Fruit fly (Drosophila melanogaster): ENCODE data around the gene AP-1mu.

The AP-1mu gene

dm6 chr3R:9593408-9594250 lies 34.3 kb upstream of the AP-1mu start:
- peak; percentile 45 for TF ChIP-seq acj6 (GFP tag; optimal IDR thresholded peaks at IDR 0.05)
- TF ChIP-seq Eip75B (GFP tag; optimal IDR thresholded peaks at IDR 0.05), result peak; percentile 68
- no peak for TF ChIP-seq svp (GFP tag)
- peak; percentile 70 for TF ChIP-seq Gug (GFP tag; IDR thresholded peaks at IDR 0.05)
- peak; percentile 9 for TF ChIP-seq esn (GFP tag; optimal IDR thresholded peaks at IDR 0.05)
- no peak for TF ChIP-seq Ets21C (GFP tag; optimal IDR thresholded peaks at IDR 0.05)
- TF ChIP-seq CG10631 (GFP tag; optimal IDR thresholded peaks at IDR 0.05), result peak; percentile 80
- peak; percentile 65 for TF ChIP-seq fd59A (GFP tag; optimal IDR thresholded peaks at IDR 0.05)
- no peak for TF ChIP-seq Sox15 (GFP tag; optimal IDR thresholded peaks at IDR 0.05)
- TF ChIP-seq fd85E (GFP tag; optimal IDR thresholded peaks at IDR 0.05), result no peak
- TF ChIP-seq dsx (GFP tag; optimal IDR thresholded peaks at IDR 0.05; ENCODE audit: poor library complexity, severe bottlenecking), result peak; percentile 82
- TF ChIP-seq Ets96B (tag; optimal IDR thresholded peaks at IDR 0.05), result peak; percentile 88
- peak; percentile 37 for TF ChIP-seq CG34406 (GFP tag; optimal IDR thresholded peaks at IDR 0.05)
- TF ChIP-seq Hr38 (GFP tag; optimal IDR thresholded peaks at IDR 0.05), result no peak
- TF ChIP-seq CG7368 (GFP tag; optimal IDR thresholded peaks at IDR 0.05), result peak; percentile 57
- peak; percentile 38; the same call in 1 of the 2 replicates for TF ChIP-seq CG11294 (GFP tag; IDR thresholded peaks at IDR 0.05)
- peak; percentile 48 for TF ChIP-seq CG16779 (tag; optimal IDR thresholded peaks at IDR 0.05)
- TF ChIP-seq Lpt (GFP tag; optimal IDR thresholded peaks at IDR 0.05), result peak; percentile 60
- TF ChIP-seq CG31627 (GFP tag; optimal IDR thresholded peaks at IDR 0.05), result no peak
- TF ChIP-seq CG6163 (GFP tag; IDR thresholded peaks at IDR 0.05), result peak; percentile 92
- peak; percentile 60 for TF ChIP-seq Sox14 (GFP tag; optimal IDR thresholded peaks at IDR 0.05)
- no peak for TF ChIP-seq dac (GFP tag; optimal IDR thresholded peaks at IDR 0.05)
- no peak for TF ChIP-seq Smox (GFP tag; optimal IDR thresholded peaks at IDR 0.05)
- peak; percentile 79 for TF ChIP-seq CG10669 (GFP tag; optimal IDR thresholded peaks at IDR 0.05)
- peak; percentile 39 for TF ChIP-seq fkh (GFP tag; optimal IDR thresholded peaks at IDR 0.05)
- peak; percentile 45 for TF ChIP-seq CG6276 (GFP tag; optimal IDR thresholded peaks at IDR 0.05)
- TF ChIP-seq CG1621 (tag; optimal IDR thresholded peaks at IDR 0.05), result peak; percentile 40
- no peak for TF ChIP-seq Blimp-1 (GFP tag; optimal IDR thresholded peaks at IDR 0.05)
- TF ChIP-seq Eip93F (GFP tag; optimal IDR thresholded peaks at IDR 0.05), result no peak
- peak; percentile 48 to 69 for TF ChIP-seq ss (GFP tag; optimal IDR thresholded peaks at IDR 0.05)
- no peak for TF ChIP-seq Sox102F (GFP tag; optimal IDR thresholded peaks at IDR 0.05)
- peak; percentile 51 for TF ChIP-seq CG8632 (GFP tag; optimal IDR thresholded peaks at IDR 0.05)
- peak; percentile 90 for TF ChIP-seq CG3032 (tag; optimal IDR thresholded peaks at IDR 0.05)
- TF ChIP-seq eg (GFP tag; IDR thresholded peaks at IDR 0.05), result peak; percentile 88
- TF ChIP-seq CG6854 (GFP tag; optimal IDR thresholded peaks at IDR 0.05), result no peak
- TF ChIP-seq lz (GFP tag; optimal IDR thresholded peaks at IDR 0.05), result no peak
- TF ChIP-seq CG9139 (GFP tag; optimal IDR thresholded peaks at IDR 0.05), result peak; percentile 29
- TF ChIP-seq CG8119 (GFP tag; IDR thresholded peaks at IDR 0.05), result peak; percentile 85
- peak; percentile 66 for TF ChIP-seq spab (GFP tag; optimal IDR thresholded peaks at IDR 0.05)
- TF ChIP-seq Hr39 (GFP tag; optimal IDR thresholded peaks at IDR 0.05), result no peak
- peak; percentile 76 for TF ChIP-seq Hr4 (GFP tag; optimal IDR thresholded peaks at IDR 0.05)
- TF ChIP-seq topi (GFP tag; optimal IDR thresholded peaks at IDR 0.05), result peak; percentile 4
- peak; percentile 95 for TF ChIP-seq Eip78C (GFP tag)
- TF ChIP-seq CG11902 (GFP tag; optimal IDR thresholded peaks at IDR 0.05), result no peak
- peak; percentile 48 for TF ChIP-seq CG6792 (GFP tag; optimal IDR thresholded peaks at IDR 0.05)
- peak; percentile 66 for TF ChIP-seq pdm3 (GFP tag; optimal IDR thresholded peaks at IDR 0.05)
- TF ChIP-seq CG32006 (GFP tag; optimal IDR thresholded peaks at IDR 0.05), result peak; percentile 79
- peak; percentile 69 for TF ChIP-seq achi (GFP tag; optimal IDR thresholded peaks at IDR 0.05)
- TF ChIP-seq CG8319 (GFP tag; optimal IDR thresholded peaks at IDR 0.05), result peak; percentile 11
- peak; percentile 90 for TF ChIP-seq CG15336 (GFP tag; IDR thresholded peaks at IDR 0.05)
